Fruit fly (Drosophila melanogaster): ENCODE measurements around the gene rdgC.

dm6 chr3L:20265514-20265913, 17.6 kb downstream of the rdgC start, which contains the start of gene CG32228:
- TF ChIP-seq CTCF (optimal IDR thresholded peaks at IDR 0.05) (no peak), CG8478 (optimal IDR thresholded peaks at IDR 0.05) (no peak)

Measured in S2 (cell line).